Fruit fly (Drosophila melanogaster) whole organism, pupa: ENCODE results near the gene QIL1.

Experiments
- CG10348 ChIP-seq: fragments of 200-800 bp; sonication (Bioruptor generic); IDR thresholded peaks from 2 replicates; pipeline ENCODE4 v1.3.6; 2022; ENCODE audit warnings: missing biosample characterization, missing genetic modification characterization
- CG12605 ChIP-seq: fragments of 200-800 bp; sonication (Bioruptor generic); IDR thresholded peaks from 2 replicates; pipeline ENCODE4 v1.3.6; 2022; ENCODE audit warnings: missing biosample characterization, missing genetic modification characterization
- CG13204 ChIP-seq: fragments of 200-800 bp; sonication (Bioruptor generic); optimal IDR thresholded peaks from 2 replicates; lab custom pipeline; 2018; ENCODE audit warnings: missing biosample characterization, mild to moderate bottlenecking, missing genetic modification characterization, moderate library complexity
- CG14655 ChIP-seq: fragments of 200-800 bp; sonication (Bioruptor generic); optimal IDR thresholded peaks from 3 replicates; lab custom pipeline; 2017; ENCODE audit warnings: mild to moderate bottlenecking, missing biosample characterization, missing genetic modification reagents, missing genetic modification characterization
- CG15710 ChIP-seq: fragments of 200-800 bp; sonication (Bioruptor generic); optimal IDR thresholded peaks from 2 replicates; lab custom pipeline; 2018; ENCODE audit warnings: missing biosample characterization, mild to moderate bottlenecking, missing genetic modification characterization, moderate library complexity
- CG17806 ChIP-seq: fragments of 200-800 bp; sonication (Bioruptor generic); optimal IDR thresholded peaks from 2 replicates; lab custom pipeline; 2018; ENCODE audit warnings: missing biosample characterization, mild to moderate bottlenecking, missing genetic modification characterization, moderate library complexity
- CG32121 ChIP-seq: fragments of 200-800 bp; sonication (Bioruptor generic); IDR thresholded peaks from 2 replicates; pipeline ENCODE4 v1.3.6; 2022; ENCODE audit warnings: missing biosample characterization, missing genetic modification characterization
- CG34367 ChIP-seq: fragments of 200-800 bp; sonication (Bioruptor generic); optimal IDR thresholded peaks from 2 replicates; lab custom pipeline; 2018; ENCODE audit warnings: missing biosample characterization, mild to moderate bottlenecking, missing genetic modification characterization
- CG4496 ChIP-seq: fragments of 200-800 bp; sonication (Bioruptor generic); IDR thresholded peaks from 3 replicates; pipeline ENCODE4 v1.3.6; 2022; ENCODE audit warnings: missing biosample characterization, missing genetic modification characterization
- CG8159 ChIP-seq: fragments of 200-800 bp; sonication (Bioruptor generic); optimal IDR thresholded peaks from 3 replicates; lab custom pipeline; 2018; ENCODE audit warnings: missing biosample characterization, mild to moderate bottlenecking, missing genetic modification characterization, moderate library complexity
- CG8301 ChIP-seq: fragments of 200-800 bp; sonication (Bioruptor generic); optimal IDR thresholded peaks from 2 replicates; lab custom pipeline; 2018; ENCODE audit warnings: missing biosample characterization, mild to moderate bottlenecking, missing genetic modification characterization
- CG9948 ChIP-seq: fragments of 200-800 bp; sonication (Bioruptor generic); optimal IDR thresholded peaks from 2 replicates; lab custom pipeline; 2018; ENCODE audit warnings: missing biosample characterization, mild to moderate bottlenecking, missing genetic modification characterization, moderate library complexity
- D1 ChIP-seq: fragments of 200-800 bp; sonication (Bioruptor generic); optimal IDR thresholded peaks from 2 replicates; lab custom pipeline; 2018; ENCODE audit warnings: missing biosample characterization, mild to moderate bottlenecking, missing genetic modification characterization, moderate library complexity
- EcR ChIP-seq: fragments of 200-800 bp; sonication (Bioruptor generic); optimal IDR thresholded peaks from 3 replicates; lab custom pipeline; 2019; ENCODE audit warnings: missing biosample characterization, missing genetic modification characterization, mild to moderate bottlenecking, moderate library complexity, missing genetic modification reagents
- Ets98B ChIP-seq: fragments of 200-800 bp; sonication (Bioruptor generic); IDR thresholded peaks from 2 replicates; pipeline ENCODE4 v1.3.6; 2022; ENCODE audit warnings: missing biosample characterization, missing genetic modification characterization
- Pif1A ChIP-seq: fragments of 200-800 bp; sonication (Bioruptor generic); optimal IDR thresholded peaks from 3 replicates; lab custom pipeline; 2016; ENCODE audit warnings: missing biosample characterization, missing genetic modification characterization
- Pif1B ChIP-seq: fragments of 200-800 bp; sonication (Bioruptor generic); optimal IDR thresholded peaks from 3 replicates; lab custom pipeline; 2016; ENCODE audit warnings: missing biosample characterization, missing genetic modification characterization
- Snoo ChIP-seq: fragments of 200-800 bp; sonication (Bioruptor generic); optimal IDR thresholded peaks from 3 replicates; lab custom pipeline; 2017; ENCODE audit warnings: missing biosample characterization, mild to moderate bottlenecking, missing genetic modification characterization, inconsistent platforms
- fd96Ca ChIP-seq: fragments of 200-800 bp; sonication (Bioruptor generic); IDR thresholded peaks from 3 replicates; pipeline ENCODE4 v1.3.6; 2022; ENCODE audit warnings: missing biosample characterization, missing genetic modification characterization
- gl ChIP-seq: fragments of 200-800 bp; sonication (Bioruptor generic); optimal IDR thresholded peaks from 2 replicates; lab custom pipeline; 2018; ENCODE audit warnings: missing biosample characterization, mild to moderate bottlenecking, missing genetic modification characterization
- rn ChIP-seq: fragments of 200-800 bp; sonication (Bioruptor generic); IDR thresholded peaks from 2 replicates; pipeline ENCODE4 v1.3.6; 2022; ENCODE audit warnings: missing biosample characterization, missing genetic modification characterization

The QIL1 gene

dm6 chr3L:17485280-17485792 lies 19.6 kb downstream of the QIL1 start:
- TF ChIP-seq CG8159 (tag; lab: Kevin White, UChicago): peak; percentile 50
- peak; percentile 25 for TF ChIP-seq CG34367 (tag; lab: Kevin White, UChicago)
- no peak; the same call in 2 of the 3 replicates for TF ChIP-seq fd96Ca (GFP tag; lab: Robert Waterston, UW)
- no peak for TF ChIP-seq rn (GFP tag; lab: Robert Waterston, UW)
- peak; percentile 46 for TF ChIP-seq Pif1A (GFP tag; lab: Kevin White, UChicago)
- 0 out of 3 replicates have a peak, but pooled peaks have one; percentile 11 for TF ChIP-seq CG4496
- TF ChIP-seq CG14655: peak; percentile 7
- peak; percentile 43 for TF ChIP-seq Pif1B (GFP tag; lab: Kevin White, UChicago)
- no peak for TF ChIP-seq Ets98B (GFP tag; lab: Robert Waterston, UW)
- TF ChIP-seq D1: no peak
- TF ChIP-seq CG8301 (tag; lab: Kevin White, UChicago): peak; percentile 48
- TF ChIP-seq Snoo (tag; lab: Kevin White, UChicago): peak; percentile 59
- TF ChIP-seq CG10348: no peak
- TF ChIP-seq CG9948 (tag; lab: Kevin White, UChicago): peak; percentile 36
- peak; percentile 38 for TF ChIP-seq CG32121 (GFP tag; lab: Robert Waterston, UW)
- peak; percentile 26 for TF ChIP-seq CG15710
- peak; percentile 50 for TF ChIP-seq EcR (GFP tag; lab: Kevin White, UChicago)
- TF ChIP-seq CG12605 (GFP tag; lab: Robert Waterston, UW): no peak
- TF ChIP-seq gl (tag; lab: Kevin White, UChicago): peak; percentile 72
- TF ChIP-seq CG13204 (GFP tag; lab: Kevin White, UChicago): no peak
- peak; percentile 20 for TF ChIP-seq CG17806

dm6 chr3L:17486130-17486529 lies 20.4 kb downstream of the QIL1 start, which contains the start of gene CG6333:
Gene CG6333 (minus strand): TSS chr3L:17486230.
- TF ChIP-seq fd96Ca (GFP tag; lab: Robert Waterston, UW) (no peak), Pif1A (GFP tag; lab: Kevin White, UChicago) (no peak), CG32121 (GFP tag; lab: Robert Waterston, UW) (no peak), rn (GFP tag; lab: Robert Waterston, UW) (no peak), CG34367 (tag; lab: Kevin White, UChicago) (no peak), CG10348 (no peak), CG4496 (no peak)

- TF ChIP-seq Ets98B (GFP tag; lab: Robert Waterston, UW): peak; percentile 77
- peak; percentile 85 for TF ChIP-seq EcR (GFP tag; lab: Kevin White, UChicago)
- peak; percentile 4 for TF ChIP-seq CG8159 (tag; lab: Kevin White, UChicago)
- peak; percentile 86 for TF ChIP-seq CG13204 (GFP tag; lab: Kevin White, UChicago)
- peak; percentile 22 for TF ChIP-seq CG14655
- peak; percentile 37 for TF ChIP-seq Snoo (tag; lab: Kevin White, UChicago)
- no peak for TF ChIP-seq rn (GFP tag; lab: Robert Waterston, UW)
- peak; percentile 71 for TF ChIP-seq Pif1A (GFP tag; lab: Kevin White, UChicago)
- TF ChIP-seq Pif1B (GFP tag; lab: Kevin White, UChicago): no peak
- TF ChIP-seq CG32121 (GFP tag; lab: Robert Waterston, UW): peak; percentile 49; the same call in 1 of the 2 replicates
- peak; percentile 77 for TF ChIP-seq CG12605 (GFP tag; lab: Robert Waterston, UW)
- TF ChIP-seq CG4496: peak; percentile 86
- peak; percentile 34 for TF ChIP-seq CG8301 (tag; lab: Kevin White, UChicago)
- no peak for TF ChIP-seq CG10348
- TF ChIP-seq CG15710: no peak
- TF ChIP-seq CG9948 (tag; lab: Kevin White, UChicago): peak; percentile 32
- TF ChIP-seq CG17806: peak; percentile 30
- TF ChIP-seq D1: no peak
These were observed 21.3 kb downstream of the QIL1 start, which contains the start of gene Oatp74D for dm6 chr3L:17486794-17487726. Gene Oatp74D (plus strand): TSS chr3L:17487118.

- TF ChIP-seq EcR (GFP tag; lab: Kevin White, UChicago) (peak; percentile 20), Pif1A (GFP tag; lab: Kevin White, UChicago) (no peak)
These were observed 23.1 kb downstream of the QIL1 start for dm6 chr3L:17488622-17489391.

dm6 chr3L:17491646-17492045 lies 25.9 kb downstream of the QIL1 start:
- TF ChIP-seq EcR (GFP tag; lab: Kevin White, UChicago) (peak; percentile 90), CG4496 (0 out of 3 replicates have a peak, but pooled peaks have one; percentile 10), CG17806 (no peak), CG13204 (GFP tag; lab: Kevin White, UChicago) (peak; percentile 74)
